Fruit fly (Drosophila melanogaster): ENCODE measurements around the gene mei-41.

Gene mei-41

DNA sequence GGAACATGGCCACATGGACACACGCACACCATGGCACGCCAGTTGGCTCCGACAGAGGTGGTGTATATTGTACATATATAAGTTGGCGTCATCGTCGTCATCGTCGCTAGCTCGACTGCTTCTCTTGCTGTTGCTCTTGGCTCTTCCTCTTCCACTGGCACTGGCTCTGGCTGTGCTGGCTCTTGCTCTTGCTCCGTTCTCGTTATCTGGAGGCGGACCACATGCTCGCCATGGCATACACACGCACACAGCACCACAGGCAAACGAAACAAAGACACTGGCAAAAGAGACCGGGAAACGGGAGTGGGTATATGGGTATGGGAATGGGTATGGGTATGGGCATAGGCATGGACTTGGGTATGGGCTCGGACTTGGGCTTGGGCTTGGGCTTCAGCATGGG, 33.6 kb downstream of the mei-41 start (continued):
- TF ChIP-seq CG8632 (GFP tag; optimal IDR thresholded peaks at IDR 0.05): no peak

- TF ChIP-seq fkh (GFP tag; optimal IDR thresholded peaks at IDR 0.05): no peak
- TF ChIP-seq ss (GFP tag; optimal IDR thresholded peaks at IDR 0.05): peak in 1 of 2 experiments; percentile 23
- peak; percentile 6 for TF ChIP-seq CG10631 (GFP tag; optimal IDR thresholded peaks at IDR 0.05)
- TF ChIP-seq CG3032 (tag; optimal IDR thresholded peaks at IDR 0.05): peak; percentile 3
- TF ChIP-seq Sox14 (GFP tag; optimal IDR thresholded peaks at IDR 0.05): peak; percentile 16
- TF ChIP-seq CG11902 (GFP tag; optimal IDR thresholded peaks at IDR 0.05): no peak
- TF ChIP-seq Eip78C (GFP tag): peak; percentile 46
- TF ChIP-seq dsx (GFP tag; optimal IDR thresholded peaks at IDR 0.05; ENCODE audit: poor library complexity, severe bottlenecking): no peak
- no peak for TF ChIP-seq CG3919 (GFP tag; optimal IDR thresholded peaks at IDR 0.05)
- TF ChIP-seq CG9139 (GFP tag; optimal IDR thresholded peaks at IDR 0.05): no peak
- TF ChIP-seq CG7368 (GFP tag; optimal IDR thresholded peaks at IDR 0.05): no peak
- peak; percentile 36 for TF ChIP-seq esn (GFP tag; optimal IDR thresholded peaks at IDR 0.05)
- peak; percentile 3 for TF ChIP-seq CG8632 (GFP tag; optimal IDR thresholded peaks at IDR 0.05)
- peak; percentile 40; the same call in 1 of the 3 replicates for TF ChIP-seq CG6163 (GFP tag; IDR thresholded peaks at IDR 0.05)
- peak; percentile 21 for TF ChIP-seq CG1621 (tag; optimal IDR thresholded peaks at IDR 0.05)
- TF ChIP-seq CG34406 (GFP tag; optimal IDR thresholded peaks at IDR 0.05): peak; percentile 30
- TF ChIP-seq acj6 (GFP tag; optimal IDR thresholded peaks at IDR 0.05): no peak
- no peak for TF ChIP-seq pdm3 (GFP tag; optimal IDR thresholded peaks at IDR 0.05)
- TF ChIP-seq lz (GFP tag; optimal IDR thresholded peaks at IDR 0.05): peak; percentile 13
- peak; percentile 10 for TF ChIP-seq CG6792 (GFP tag; optimal IDR thresholded peaks at IDR 0.05)
- TF ChIP-seq CG11762 (GFP tag; optimal IDR thresholded peaks at IDR 0.05; ENCODE audit: insufficient read depth): no peak
- peak; percentile 14 for TF ChIP-seq topi (GFP tag; optimal IDR thresholded peaks at IDR 0.05)
- peak; percentile 49 for TF ChIP-seq svp (GFP tag)
Observed at dm6 chrX:16426478-16427052, 35.1 kb downstream of the mei-41 start.

DNA sequence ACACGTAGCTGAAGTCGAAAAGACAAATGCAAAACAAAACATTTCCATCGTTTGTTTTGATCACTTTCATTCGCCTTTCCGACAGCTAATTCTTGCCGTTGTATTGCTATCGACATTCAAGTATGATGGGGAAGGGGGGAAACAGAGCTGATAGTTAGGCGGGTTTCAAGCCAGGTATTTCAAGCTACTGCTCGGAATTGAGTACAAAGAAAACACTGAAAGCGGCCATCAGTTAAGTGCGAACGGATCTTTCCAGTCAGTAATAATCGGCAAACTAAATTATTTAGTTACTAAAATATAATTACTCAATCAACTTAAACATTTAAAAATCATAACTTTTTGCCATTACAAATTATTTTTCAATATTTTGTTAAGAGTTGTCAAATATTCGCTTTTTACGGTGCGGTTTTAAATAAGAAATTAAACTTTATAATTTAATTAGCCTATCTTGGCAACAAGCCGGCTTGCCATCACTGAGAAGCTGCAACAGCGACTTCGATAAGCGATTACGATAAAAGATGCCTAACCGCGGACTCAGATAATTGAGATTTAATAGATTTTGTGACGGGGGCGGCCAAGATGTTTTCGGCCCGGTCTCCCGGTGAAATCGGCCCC, 36.4 kb downstream of the mei-41 start:
- TF ChIP-seq esn (GFP tag; optimal IDR thresholded peaks at IDR 0.05) (peak; percentile 33), svp (GFP tag) (no peak)

DNA sequence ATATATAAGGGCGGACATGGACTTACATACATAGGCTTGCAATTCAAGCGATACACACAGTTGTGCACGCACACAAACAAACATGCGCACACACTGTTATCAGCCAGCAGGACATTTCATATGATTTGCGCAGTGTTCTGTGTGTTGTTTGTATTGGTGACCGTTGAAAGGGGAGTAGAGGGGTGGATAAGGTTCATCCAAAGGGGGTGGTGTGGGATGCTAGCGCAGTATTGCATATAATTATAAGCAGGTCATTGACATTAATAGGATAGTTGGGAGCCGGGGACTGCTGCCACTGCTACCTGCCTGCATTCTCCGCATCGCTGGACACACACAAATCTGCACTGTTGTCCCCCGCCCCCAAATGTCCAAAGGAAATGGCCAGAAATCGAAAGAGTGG, 37.0 kb downstream of the mei-41 start:
- TF ChIP-seq fkh (GFP tag; optimal IDR thresholded peaks at IDR 0.05) (no peak), cyc (GFP tag; optimal IDR thresholded peaks at IDR 0.05) (no peak), CG6854 (GFP tag; optimal IDR thresholded peaks at IDR 0.05) (no peak), Sox102F (GFP tag; optimal IDR thresholded peaks at IDR 0.05) (no peak), Eip93F (GFP tag; optimal IDR thresholded peaks at IDR 0.05) (no peak), Eip75B (GFP tag; optimal IDR thresholded peaks at IDR 0.05) (no peak)

DNA sequence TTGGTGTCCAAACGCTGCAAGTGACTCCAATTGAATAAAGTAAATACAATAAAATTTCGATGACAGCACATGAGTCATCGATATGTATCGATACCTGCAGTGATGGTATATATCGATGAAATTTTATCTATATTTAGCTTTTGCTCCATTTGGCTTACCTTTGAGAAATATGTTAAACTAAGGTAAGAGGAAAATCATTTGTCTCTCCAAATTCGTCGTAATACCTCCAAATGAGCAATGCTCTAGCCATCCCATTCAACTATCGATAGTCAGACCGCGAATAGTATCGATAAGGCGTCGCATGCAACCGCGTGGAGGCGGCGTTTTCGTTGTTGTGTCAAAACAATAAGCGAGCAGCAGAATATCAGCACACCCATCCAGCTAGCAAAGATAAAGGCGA, 49.7 kb downstream of the mei-41 start, which contains the start of the genes Cdc50 and rngo:
Cdc50 (minus strand) TSS at position 52 of the 400 bp plus-strand sequence.
rngo (plus strand) TSS at position 189 of the 400 bp plus-strand sequence.
- peak; percentile 57 for TF ChIP-seq lz (GFP tag; optimal IDR thresholded peaks at IDR 0.05)
- TF ChIP-seq CG31627 (GFP tag; optimal IDR thresholded peaks at IDR 0.05): peak; percentile 32
- TF ChIP-seq svp (GFP tag): no peak
- TF ChIP-seq esn (GFP tag; optimal IDR thresholded peaks at IDR 0.05): peak; percentile 52
- no peak for TF ChIP-seq CG6792 (GFP tag; optimal IDR thresholded peaks at IDR 0.05)
- peak; percentile 21 for TF ChIP-seq CG3032 (tag; optimal IDR thresholded peaks at IDR 0.05)

dm6 chrX:16442361-16442760, 50.9 kb downstream of the mei-41 start:
- TF ChIP-seq svp (GFP tag): peak; percentile 77
- no peak for TF ChIP-seq CG4318 (GFP tag; optimal IDR thresholded peaks at IDR 0.05)
- no peak for TF ChIP-seq CG6854 (GFP tag; optimal IDR thresholded peaks at IDR 0.05)
- TF ChIP-seq ss (GFP tag; optimal IDR thresholded peaks at IDR 0.05): no peak
- TF ChIP-seq Eip78C (GFP tag): peak; percentile 28

Measured in whole organism, prepupa.